Worm (Caenorhabditis elegans) whole organism, young adult: ENCODE results near the gene T06A10.106.
A peak's percentile ranks its signal among the peaks of the same experiment; 100 is the strongest.

Source experiments
- B0336.3 ChIP-seq: fragments of 200-800 bp; sonication (Bioruptor generic); IDR thresholded peaks from 2 replicates; pipeline ENCODE4 v1.3.6; 2022; ENCODE audit warnings: missing genetic modification characterization, missing compliant biosample characterization
- F39B2.1 ChIP-seq: fragments of 200-800 bp; sonication (Bioruptor generic); IDR thresholded peaks from 2 replicates; pipeline ENCODE4 v1.3.6; 2022; ENCODE audit warnings: missing genetic modification reagents, missing genetic modification characterization, missing compliant biosample characterization
- F49E8.2 ChIP-seq: sonication (generic microtip); optimal IDR thresholded peaks from 3 replicates; lab custom pipeline; 2017; ENCODE audit warnings: missing genetic modification characterization, mild to moderate bottlenecking, missing compliant biosample characterization, antibody characterized with exemption, moderate library complexity; ENCODE audit not compliant: insufficient read depth
- F52B5.7 ChIP-seq: sonication (generic microtip); optimal IDR thresholded peaks from 2 replicates; lab custom pipeline; 2016; ENCODE audit warnings: mild to moderate bottlenecking, missing genetic modification characterization, missing compliant biosample characterization
- F55B11.4 ChIP-seq: sonication (generic microtip); optimal IDR thresholded peaks from 2 replicates; lab custom pipeline; 2016; ENCODE audit warnings: missing compliant biosample characterization, missing genetic modification characterization, borderline replicate concordance; ENCODE audit not compliant: insufficient read depth
- T26A5.8 ChIP-seq: sonication (generic microtip); optimal IDR thresholded peaks from 2 replicates; lab custom pipeline; 2016; ENCODE audit warnings: missing genetic modification characterization, missing compliant biosample characterization
- Y53F4B.3 ChIP-seq: fragments of 200-800 bp; sonication (Bioruptor generic); IDR thresholded peaks from 2 replicates; pipeline ENCODE4 v1.3.6; 2022; ENCODE audit warnings: missing genetic modification reagents, missing genetic modification characterization, missing compliant biosample characterization
- Y56A3A.18 ChIP-seq: fragments of 200-800 bp; sonication (Bioruptor generic); IDR thresholded peaks from 2 replicates; pipeline ENCODE4 v1.3.6; 2022; ENCODE audit warnings: missing genetic modification reagents, missing genetic modification characterization, missing compliant biosample characterization
- Y95B8A.8 ChIP-seq: fragments of 200-800 bp; sonication (Bioruptor generic); IDR thresholded peaks from 2 replicates; pipeline ENCODE4 v1.3.6; 2022; ENCODE audit warnings: missing genetic modification reagents, missing genetic modification characterization, missing compliant biosample characterization
- akir-1 ChIP-seq: fragments of 200-800 bp; sonication (Bioruptor generic); optimal IDR thresholded peaks from 2 replicates; lab custom pipeline; 2018; ENCODE audit warnings: mild to moderate bottlenecking, missing genetic modification characterization, moderate library complexity, missing compliant biosample characterization
- atf-7 ChIP-seq: sonication (generic microtip); optimal IDR thresholded peaks from 2 replicates; lab custom pipeline; 2017; ENCODE audit warnings: mild to moderate bottlenecking, missing genetic modification characterization, missing compliant biosample characterization
- attf-5 ChIP-seq: fragments of 200-800 bp; sonication (Bioruptor generic); optimal IDR thresholded peaks from 2 replicates; lab custom pipeline; 2018; ENCODE audit warnings: mild to moderate bottlenecking, missing genetic modification characterization, missing compliant biosample characterization
- attf-6 ChIP-seq: fragments of 200-800 bp; sonication (Bioruptor generic); IDR thresholded peaks from 2 replicates; pipeline ENCODE4 v1.3.6; 2022; ENCODE audit warnings: missing genetic modification reagents, missing genetic modification characterization, missing compliant biosample characterization
- ceh-100 ChIP-seq: fragments of 200-800 bp; sonication (Bioruptor generic); IDR thresholded peaks from 2 replicates; pipeline ENCODE4 v1.3.6; 2022; ENCODE audit warnings: missing genetic modification reagents, missing genetic modification characterization, missing compliant biosample characterization
- ceh-27 ChIP-seq: fragments of 200-800 bp; sonication (Bioruptor generic); optimal IDR thresholded peaks from 2 replicates; lab custom pipeline; 2018; ENCODE audit warnings: mild to moderate bottlenecking, missing genetic modification characterization, moderate library complexity, missing compliant biosample characterization
- hlh-26 ChIP-seq: fragments of 200-800 bp; sonication (Bioruptor generic); conservative IDR thresholded peaks from 2 replicates; pipeline ENCODE4 v1.3.6; 2022; ENCODE audit warnings: missing genetic modification reagents, missing genetic modification characterization, missing compliant biosample characterization
- hmg-1.2 ChIP-seq: fragments of 200-800 bp; sonication (Bioruptor generic); IDR thresholded peaks from 2 replicates; pipeline ENCODE4 v1.3.6; 2022; ENCODE audit warnings: missing genetic modification reagents, missing genetic modification characterization, missing compliant biosample characterization
- hsf-1 ChIP-seq: fragments of 200-800 bp; sonication (Bioruptor generic); IDR thresholded peaks from 2 replicates; pipeline ENCODE4 v1.3.6; 2022; ENCODE audit warnings: missing genetic modification reagents, missing genetic modification characterization, missing compliant biosample characterization
- lin-35 ChIP-seq, 3 experiments: fragments of 150-350 bp in 2 of 3; sonication (generic microtip) in 1 of 3; optimal IDR thresholded peaks; 2 replicates each; lab custom pipeline; 2014 to 2018; ENCODE audit warnings: missing biosample characterization in 3 of 3, missing genetic modification characterization in 3 of 3, missing genetic modification reagents in 3 of 3
- madf-10 ChIP-seq: sonication (generic microtip); optimal IDR thresholded peaks from 2 replicates; lab custom pipeline; 2016; ENCODE audit warnings: mild to moderate bottlenecking, missing genetic modification characterization, missing compliant biosample characterization
- madf-8 ChIP-seq: fragments of 200-800 bp; sonication (Bioruptor generic); conservative IDR thresholded peaks from 2 replicates; pipeline ENCODE4 v1.3.6; 2022; ENCODE audit warnings: missing genetic modification reagents, missing genetic modification characterization, missing compliant biosample characterization
- nhr-80 ChIP-seq: sonication (generic microtip); optimal IDR thresholded peaks from 2 replicates; lab custom pipeline; 2016; ENCODE audit warnings: missing genetic modification characterization, missing compliant biosample characterization
- rec-8 ChIP-seq, 2 experiments: sonication (generic microtip); optimal IDR thresholded peaks; 2 replicates each; lab custom pipeline; 2016; ENCODE audit warnings: mild to moderate bottlenecking in 2 of 2, missing genetic modification characterization in 2 of 2, missing genetic modification reagents in 2 of 2, missing genotype in 2 of 2, missing biosample characterization in 1 of 2, missing compliant biosample characterization in 1 of 2, moderate library complexity in 1 of 2
- snpc-1.1 ChIP-seq: sonication (generic microtip); optimal IDR thresholded peaks from 2 replicates; lab custom pipeline; 2017; ENCODE audit warnings: missing genetic modification characterization, mild to moderate bottlenecking, missing compliant biosample characterization, antibody characterized with exemption, moderate library complexity, missing genotype, missing genetic modification reagents; ENCODE audit not compliant: insufficient read depth
- snpc-4 ChIP-seq, 5 experiments: fragments of 150-350 bp in 1 of 5; sonication (generic microtip) in 4 of 5; optimal IDR thresholded peaks; 2 replicates each; lab custom pipeline; 2014 to 2018; ENCODE audit warnings: missing genetic modification characterization in 5 of 5, missing biosample characterization in 3 of 5, antibody characterized with exemption in 2 of 5, mild to moderate bottlenecking in 2 of 5, missing compliant biosample characterization in 2 of 5, missing genotype in 2 of 5, moderate library complexity in 2 of 5, missing genetic modification reagents in 1 of 5
- somi-1 ChIP-seq: fragments of 200-800 bp; sonication (Bioruptor generic); optimal IDR thresholded peaks from 2 replicates; lab custom pipeline; 2018; ENCODE audit warnings: mild to moderate bottlenecking, missing genetic modification characterization, missing compliant biosample characterization
- unc-62 ChIP-seq: fragments of 150-350 bp; optimal IDR thresholded peaks from 2 replicates; lab custom pipeline; 2014; ENCODE audit warnings: missing biosample characterization, missing genetic modification reagents, missing genetic modification characterization
- zfh-2 ChIP-seq: fragments of 200-800 bp; sonication (Bioruptor generic); conservative IDR thresholded peaks from 2 replicates; pipeline ENCODE4 v1.3.6; 2022; ENCODE audit warnings: missing genetic modification reagents, missing genetic modification characterization, missing compliant biosample characterization
- ztf-28 ChIP-seq: fragments of 200-800 bp; sonication (Bioruptor generic); IDR thresholded peaks from 2 replicates; pipeline ENCODE4 v1.3.6; 2022; ENCODE audit warnings: missing genetic modification reagents, missing genetic modification characterization, missing compliant biosample characterization
- ztf-6 ChIP-seq: fragments of 200-800 bp; sonication (Bioruptor generic); IDR thresholded peaks from 2 replicates; pipeline ENCODE4 v1.3.6; 2022; ENCODE audit warnings: missing genetic modification reagents, missing genetic modification characterization, missing compliant biosample characterization

The T06A10.106 gene

DNA sequence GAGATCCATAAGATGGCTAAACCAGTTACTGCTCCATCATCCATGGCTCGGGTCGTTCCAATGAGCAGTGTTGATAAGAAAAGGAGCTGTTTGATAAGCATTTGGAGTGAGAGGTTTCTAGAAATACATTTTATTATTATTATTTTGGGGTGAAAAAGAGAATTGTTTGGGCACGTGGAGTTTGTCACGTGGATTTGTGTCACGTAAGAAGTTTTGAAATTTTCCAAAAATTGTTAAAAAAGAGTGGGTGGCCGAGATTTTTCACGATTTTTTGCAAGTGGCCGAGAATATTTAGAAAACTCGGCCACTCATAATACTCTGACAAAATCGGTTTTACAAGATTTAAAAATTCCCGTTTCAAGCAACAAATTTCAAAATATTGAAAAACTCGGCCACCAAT lies at the start of gene T06A10.106:
TSS of gene T06A10.106 (minus strand) at position 101 of the 400 bp plus-strand sequence.
- no peak for TF ChIP-seq somi-1
- TF ChIP-seq attf-6, result no peak
- no peak for TF ChIP-seq snpc-4 (GFP tag; optimal IDR thresholded peaks at IDR 0.05; lab: Kevin White, UChicago)
- no peak for TF ChIP-seq snpc-4 (tag; optimal IDR thresholded peaks at IDR 0.05; lab: Kevin White, UChicago)
- no peak for TF ChIP-seq ceh-100 (GFP tag; lab: Robert Waterston, UW)
- no peak for TF ChIP-seq ztf-6 (GFP tag; lab: Robert Waterston, UW)
- no peak for TF ChIP-seq F55B11.4 (tag; lab: Kevin White, UChicago)
- no peak for TF ChIP-seq Y56A3A.18 (GFP tag; lab: Robert Waterston, UW)
- no peak for TF ChIP-seq rec-8 (tag; optimal IDR thresholded peaks at IDR 0.05; lab: Kevin White, UChicago)
- TF ChIP-seq F49E8.2, result no peak
- no peak for TF ChIP-seq madf-8 (GFP tag; lab: Robert Waterston, UW)
- no peak for TF ChIP-seq F39B2.1 (GFP tag; lab: Robert Waterston, UW)

DNA sequence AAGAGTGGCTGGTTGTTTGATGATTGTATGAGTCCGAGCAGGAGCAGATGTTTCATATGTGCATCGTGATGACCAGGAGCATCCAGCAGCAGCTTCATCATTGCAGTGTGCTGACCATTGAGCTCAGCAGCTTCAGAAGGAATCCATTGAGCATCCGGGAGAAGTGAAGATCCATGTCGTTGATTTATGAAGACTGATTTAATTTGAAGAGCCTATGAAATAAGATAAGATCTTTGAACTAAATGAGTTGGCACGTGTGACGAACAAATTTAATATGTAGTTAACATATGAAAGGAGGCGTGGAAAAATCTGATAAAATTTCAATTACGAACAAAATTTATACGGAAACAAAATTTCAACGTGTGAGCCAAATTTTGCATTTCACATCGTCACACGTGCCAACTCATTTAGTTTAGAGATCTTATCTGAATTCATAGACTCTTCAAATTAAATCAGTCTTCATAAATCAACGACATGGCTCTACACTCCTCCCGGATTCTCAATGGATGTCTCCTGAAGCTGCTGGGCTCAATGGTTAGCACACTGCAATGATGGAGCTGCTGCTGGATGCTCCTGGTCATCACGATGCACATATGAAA lies 49.1 kb upstream of the T06A10.106 start, which contains the start of the genes Y116A8C.469 and Y116A8C.468:
TSS of gene Y116A8C.469 (minus strand) at position 101 of the 599 bp plus-strand sequence.
TSS of gene Y116A8C.468 (plus strand) at position 549 of the 599 bp plus-strand sequence.
- no peak for TF ChIP-seq nhr-80 (tag; lab: Kevin White, UChicago)
- no peak for TF ChIP-seq F49E8.2
- no peak for TF ChIP-seq snpc-1.1 (tag; lab: Kevin White, UChicago)
- TF ChIP-seq atf-7 (tag; lab: Kevin White, UChicago), result no peak
- no peak for TF ChIP-seq Y95B8A.8
- no peak for TF ChIP-seq hlh-26 (GFP tag; lab: Robert Waterston, UW)
- no peak for TF ChIP-seq F52B5.7 (tag; lab: Kevin White, UChicago)
- no peak for TF ChIP-seq madf-8 (GFP tag; lab: Robert Waterston, UW)

ce11 chrIV:16915751-16916150 lies 47.0 kb upstream of the T06A10.106 start, which contains the start of gene Y116A8C.3:
Gene Y116A8C.3 (plus strand): TSS chrIV:16916051.
- TF ChIP-seq lin-35 (GFP tag; optimal IDR thresholded peaks at IDR 0.05; lab: Kevin White, UChicago) (no peak), zfh-2 (GFP tag; lab: Robert Waterston, UW) (no peak), ceh-27 (GFP tag; lab: Kevin White, UChicago) (no peak), snpc-4 (GFP tag; optimal IDR thresholded peaks at IDR 0.05; lab: Kevin White, UChicago) (no peak), snpc-4 (tag; optimal IDR thresholded peaks at IDR 0.05; lab: Kevin White, UChicago) (peak in 1 of 4 experiments; percentile 44), attf-5 (GFP tag; lab: Kevin White, UChicago) (no peak), ztf-28 (GFP tag; lab: Robert Waterston, UW) (no peak), hmg-1.2 (GFP tag; lab: Robert Waterston, UW) (no peak), somi-1 (no peak)

- TF ChIP-seq hsf-1 (GFP tag; lab: Robert Waterston, UW), result peak; percentile 93
Measured at ce11 chrIV:16910831-16911230, 42.0 kb upstream of the T06A10.106 start.

ce11 chrIV:16898205-16898604 lies 29.4 kb upstream of the T06A10.106 start:
- TF ChIP-seq B0336.3 (no peak), Y53F4B.3 (GFP tag; lab: Robert Waterston, UW) (no peak), madf-10 (tag; lab: Kevin White, UChicago) (no peak), lin-35 (GFP tag; optimal IDR thresholded peaks at IDR 0.05; lab: Kevin White, UChicago) (no peak), akir-1 (GFP tag; lab: Kevin White, UChicago) (no peak), unc-62 (GFP tag; lab: Kevin White, UChicago) (no peak), hsf-1 (GFP tag; lab: Robert Waterston, UW) (no peak), T26A5.8 (tag; lab: Kevin White, UChicago) (no peak)
- TF ChIP-seq, all 124 proteins: peak for 0
